In the genomic region with DNA sequence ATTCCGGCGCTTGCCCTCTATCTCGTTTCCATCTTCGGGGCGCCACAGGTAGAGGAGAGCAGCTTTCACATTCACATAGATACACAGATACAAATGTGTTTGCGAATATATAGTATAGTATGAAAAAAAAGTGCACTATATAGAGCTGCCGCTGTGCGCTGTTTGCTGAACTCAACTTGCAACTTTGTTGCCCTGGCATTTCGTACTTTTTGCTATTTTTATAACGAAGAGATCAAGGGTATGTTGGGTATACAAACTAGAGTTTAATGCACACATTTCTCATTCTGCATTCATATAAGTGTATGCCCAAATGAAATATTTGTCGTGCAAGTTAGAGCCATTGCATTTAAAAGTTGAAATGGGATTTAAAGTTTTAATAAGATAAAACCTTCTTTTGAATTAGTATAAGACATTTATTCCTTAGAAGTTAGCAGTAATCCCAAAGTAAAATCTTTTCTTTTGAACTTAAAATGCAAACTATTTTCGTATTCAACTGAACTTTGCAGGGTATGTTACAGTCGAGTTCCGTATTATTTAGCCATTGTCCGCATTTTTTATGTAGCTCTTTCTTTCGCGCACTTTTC, we compare ENCODE assay signal across 1 fruit fly cellular context.
A peak's percentile ranks its signal among the peaks of the same experiment; 100 is the strongest.
TF ChIP-seq lines count a peak whose summit lies in the region.

No protein-coding gene starts in this region.

TF ChIP-seq in whole organism, prepupa, 60 proteins besides CTCF, POLR2A, EP300 and RAD21 (continued from another document):
- no peak for TF ChIP-seq net (GFP tag; optimal IDR thresholded peaks at IDR 0.05; lab: Kevin White, UChicago)
- TF ChIP-seq CG34406 (GFP tag; optimal IDR thresholded peaks at IDR 0.05; lab: Kevin White, UChicago) = no peak
- TF ChIP-seq CG6792 (GFP tag; optimal IDR thresholded peaks at IDR 0.05; lab: Kevin White, UChicago) = no peak
- TF ChIP-seq CG8319 (GFP tag; optimal IDR thresholded peaks at IDR 0.05; lab: Kevin White, UChicago) = no peak
- TF ChIP-seq salr (GFP tag; optimal IDR thresholded peaks at IDR 0.05; lab: Kevin White, UChicago) = peak in 1 of 2 experiments; percentile 44
- no peak for TF ChIP-seq CG3919 (GFP tag; optimal IDR thresholded peaks at IDR 0.05; lab: Kevin White, UChicago)
- TF ChIP-seq OdsH (GFP tag; optimal IDR thresholded peaks at IDR 0.05; lab: Kevin White, UChicago) = peak; percentile 13
- no peak for TF ChIP-seq pdm3 (GFP tag; optimal IDR thresholded peaks at IDR 0.05; lab: Kevin White, UChicago)
- TF ChIP-seq CG10669 (GFP tag; optimal IDR thresholded peaks at IDR 0.05; lab: Kevin White, UChicago) = no peak
- TF ChIP-seq fd85E (GFP tag; optimal IDR thresholded peaks at IDR 0.05; lab: Kevin White, UChicago) = no peak
- no peak for TF ChIP-seq Sox102F (GFP tag; optimal IDR thresholded peaks at IDR 0.05; lab: Kevin White, UChicago)
- no peak for TF ChIP-seq CG9139 (GFP tag; optimal IDR thresholded peaks at IDR 0.05; lab: Kevin White, UChicago)
- peak; percentile 27 for TF ChIP-seq Lpt (GFP tag; optimal IDR thresholded peaks at IDR 0.05; lab: Kevin White, UChicago)
- TF ChIP-seq CG4318 (GFP tag; optimal IDR thresholded peaks at IDR 0.05; lab: Kevin White, UChicago) = peak; percentile 5
- peak; percentile 92 for TF ChIP-seq dsx (GFP tag; optimal IDR thresholded peaks at IDR 0.05; lab: Kevin White, UChicago; ENCODE audit: poor library complexity, severe bottlenecking)
- no peak for TF ChIP-seq ss (GFP tag; optimal IDR thresholded peaks at IDR 0.05; lab: Kevin White, UChicago)
- TF ChIP-seq CG1621 (tag; optimal IDR thresholded peaks at IDR 0.05; lab: Kevin White, UChicago) = no peak
- TF ChIP-seq Hr39 (GFP tag; optimal IDR thresholded peaks at IDR 0.05; lab: Kevin White, UChicago) = no peak
- no peak for TF ChIP-seq CG11902 (GFP tag; optimal IDR thresholded peaks at IDR 0.05; lab: Kevin White, UChicago)
